Fruit fly (Drosophila melanogaster): Measurements from ENCODE around the gene CG8927.
A peak's percentile ranks its signal among the peaks of the same experiment; 100 is the strongest.

The CG8927 gene

dm6 chr3R:16208106-16208780, 27.4 kb downstream of the CG8927 start:
- TF ChIP-seq Sp1 (GFP tag; optimal IDR thresholded peaks at IDR 0.05): peak; percentile 78
- no peak for TF ChIP-seq CG32264 (GFP tag; optimal IDR thresholded peaks at IDR 0.05)
- TF ChIP-seq usp (GFP tag; optimal IDR thresholded peaks at IDR 0.05): no peak
- no peak for TF ChIP-seq Abd-B (GFP tag; optimal IDR thresholded peaks at IDR 0.05)
- no peak for TF ChIP-seq Hr78 (GFP tag; optimal IDR thresholded peaks at IDR 0.05)
- TF ChIP-seq pan (optimal IDR thresholded peaks at IDR 0.05): no peak
- peak; percentile 2 for TF ChIP-seq ey (GFP tag; optimal IDR thresholded peaks at IDR 0.05)
- no peak for TF ChIP-seq Mio (GFP tag; optimal IDR thresholded peaks at IDR 0.05)
- TF ChIP-seq CrebA (GFP tag; optimal IDR thresholded peaks at IDR 0.05; ENCODE audit: borderline replicate concordance): peak; percentile 94
- TF ChIP-seq Vsx2 (GFP tag; optimal IDR thresholded peaks at IDR 0.05; ENCODE audit: partially characterized antibody): peak; percentile 86
- peak; percentile 22 for TF ChIP-seq Hnf4 (GFP tag; optimal IDR thresholded peaks at IDR 0.05)
- TF ChIP-seq dmrt93B (GFP tag; optimal IDR thresholded peaks at IDR 0.05): peak; percentile 14
- TF ChIP-seq sage (GFP tag; optimal IDR thresholded peaks at IDR 0.05): peak; percentile 59
- no peak for TF ChIP-seq CG9705 (GFP tag; optimal IDR thresholded peaks at IDR 0.05)
- no peak for TF ChIP-seq Hr83 (GFP tag; optimal IDR thresholded peaks at IDR 0.05; ENCODE audit: poor library complexity, severe bottlenecking)
- TF ChIP-seq lola (GFP tag; optimal IDR thresholded peaks at IDR 0.05): no peak
- TF ChIP-seq woc (GFP tag; optimal IDR thresholded peaks at IDR 0.05): no peak
- TF ChIP-seq psq (GFP tag; optimal IDR thresholded peaks at IDR 0.05): peak; percentile 90
- peak; percentile 55 for TF ChIP-seq Dif (GFP tag; optimal IDR thresholded peaks at IDR 0.05; ENCODE audit: partially characterized antibody)
- peak; percentile 12 to 54 for TF ChIP-seq dl (GFP tag; optimal IDR thresholded peaks at IDR 0.05; ENCODE audit: insufficient read depth in 1 of 2, partially characterized antibody in 2 of 2)
- TF ChIP-seq fru (GFP tag; optimal IDR thresholded peaks at IDR 0.05): no peak
- no peak for TF ChIP-seq Myc (optimal IDR thresholded peaks at IDR 0.05)
- no peak for TF ChIP-seq sv (GFP tag; optimal IDR thresholded peaks at IDR 0.05)
- peak; percentile 69 for TF ChIP-seq brk (GFP tag; optimal IDR thresholded peaks at IDR 0.05)
- no peak for TF ChIP-seq h (GFP tag; optimal IDR thresholded peaks at IDR 0.05)
- no peak for TF ChIP-seq N (GFP tag; optimal IDR thresholded peaks at IDR 0.05)
- TF ChIP-seq Dfd (GFP tag; optimal IDR thresholded peaks at IDR 0.05): no peak
- peak; percentile 76 for TF ChIP-seq Rel (GFP tag; optimal IDR thresholded peaks at IDR 0.05)
- TF ChIP-seq Rel (tag; optimal IDR thresholded peaks at IDR 0.05): peak; percentile 77
- TF ChIP-seq GATAd (GFP tag; optimal IDR thresholded peaks at IDR 0.05): no peak
- TF ChIP-seq br (GFP tag; optimal IDR thresholded peaks at IDR 0.05): peak; percentile 53
- peak in 1 of 2 experiments; percentile 56 for TF ChIP-seq foxo (GFP tag; optimal IDR thresholded peaks at IDR 0.05)
- no peak for TF ChIP-seq dsf (GFP tag; optimal IDR thresholded peaks at IDR 0.05; ENCODE audit: borderline replicate concordance)
- TF ChIP-seq Jra (GFP tag; optimal IDR thresholded peaks at IDR 0.05): no peak
- TF ChIP-seq tai (GFP tag; optimal IDR thresholded peaks at IDR 0.05): no peak
- TF ChIP-seq HLH106 (tag; optimal IDR thresholded peaks at IDR 0.05): peak; percentile 36
- TF ChIP-seq jim (GFP tag; optimal IDR thresholded peaks at IDR 0.05): peak; percentile 81
- peak; percentile 34 for TF ChIP-seq rgr (GFP tag; optimal IDR thresholded peaks at IDR 0.05)
- TF ChIP-seq OdsH (GFP tag; optimal IDR thresholded peaks at IDR 0.05): no peak

- TF ChIP-seq fru (GFP tag; optimal IDR thresholded peaks at IDR 0.05): peak; percentile 39
- TF ChIP-seq br (GFP tag; optimal IDR thresholded peaks at IDR 0.05): peak; percentile 19
- peak in 1 of 2 experiments; percentile 58 for TF ChIP-seq foxo (GFP tag; optimal IDR thresholded peaks at IDR 0.05)
- no peak for TF ChIP-seq dl (GFP tag; optimal IDR thresholded peaks at IDR 0.05; ENCODE audit: insufficient read depth in 1 of 2, partially characterized antibody in 2 of 2)
- TF ChIP-seq sage (GFP tag; optimal IDR thresholded peaks at IDR 0.05): no peak
- peak; percentile 54 for TF ChIP-seq HLH106 (tag; optimal IDR thresholded peaks at IDR 0.05)
- no peak for TF ChIP-seq Jra (GFP tag; optimal IDR thresholded peaks at IDR 0.05)
- TF ChIP-seq Dif (GFP tag; optimal IDR thresholded peaks at IDR 0.05; ENCODE audit: partially characterized antibody): no peak
- TF ChIP-seq N (GFP tag; optimal IDR thresholded peaks at IDR 0.05): no peak
- no peak for TF ChIP-seq Dfd (GFP tag; optimal IDR thresholded peaks at IDR 0.05)
- TF ChIP-seq dmrt93B (GFP tag; optimal IDR thresholded peaks at IDR 0.05): peak; percentile 47
- peak; percentile 60 for TF ChIP-seq OdsH (GFP tag; optimal IDR thresholded peaks at IDR 0.05)
- peak; percentile 14 for TF ChIP-seq ey (GFP tag; optimal IDR thresholded peaks at IDR 0.05)
- TF ChIP-seq h (GFP tag; optimal IDR thresholded peaks at IDR 0.05): peak; percentile 14
- TF ChIP-seq woc (GFP tag; optimal IDR thresholded peaks at IDR 0.05): peak; percentile 61
- no peak for TF ChIP-seq Abd-B (GFP tag; optimal IDR thresholded peaks at IDR 0.05)
- TF ChIP-seq tai (GFP tag; optimal IDR thresholded peaks at IDR 0.05): no peak
- TF ChIP-seq Hnf4 (GFP tag; optimal IDR thresholded peaks at IDR 0.05): peak; percentile 48
- TF ChIP-seq CrebA (GFP tag; optimal IDR thresholded peaks at IDR 0.05; ENCODE audit: borderline replicate concordance): no peak
- TF ChIP-seq Sp1 (GFP tag; optimal IDR thresholded peaks at IDR 0.05): peak; percentile 64
- TF ChIP-seq rgr (GFP tag; optimal IDR thresholded peaks at IDR 0.05): peak; percentile 37
- TF ChIP-seq jim (GFP tag; optimal IDR thresholded peaks at IDR 0.05): peak; percentile 33
- TF ChIP-seq Hr83 (GFP tag; optimal IDR thresholded peaks at IDR 0.05; ENCODE audit: poor library complexity, severe bottlenecking): no peak
- TF ChIP-seq psq (GFP tag; optimal IDR thresholded peaks at IDR 0.05): peak; percentile 5
Observed at dm6 chr3R:16208924-16209713, 28.3 kb downstream of the CG8927 start.

All from whole organism, wandering third instar larva.